Fruit fly (Drosophila melanogaster) whole organism, embryonic: ENCODE results near the gene mRpL30.

Experiments used
- BtbVII ChIP-seq: fragments of 200-800 bp; sonication (Bioruptor generic); optimal IDR thresholded peaks from 3 replicates; lab custom pipeline; 2017; ENCODE audit warnings: missing biosample characterization, mild to moderate bottlenecking, missing genetic modification characterization
- CG10321 ChIP-seq: fragments of 200-800 bp; sonication (Bioruptor generic); IDR thresholded peaks from 2 replicates; pipeline ENCODE4 v1.3.6; 2022; ENCODE audit warnings: missing biosample characterization, missing genetic modification characterization
- CG11723 ChIP-seq: fragments of 200-800 bp; sonication (Bioruptor generic); optimal IDR thresholded peaks from 2 replicates; lab custom pipeline; 2017; ENCODE audit warnings: missing biosample characterization, mild to moderate bottlenecking, missing genetic modification characterization
- CG12155 ChIP-seq: fragments of 200-800 bp; sonication (Bioruptor generic); optimal IDR thresholded peaks from 3 replicates; lab custom pipeline; 2016; ENCODE audit warnings: missing biosample characterization, missing genetic modification characterization
- CG12236 ChIP-seq: fragments of 200-800 bp; sonication (Bioruptor generic); optimal IDR thresholded peaks from 2 replicates; lab custom pipeline; 2016; ENCODE audit warnings: missing biosample characterization, missing genetic modification characterization
- CG1529 ChIP-seq: fragments of 200-800 bp; sonication (Bioruptor generic); optimal IDR thresholded peaks from 3 replicates; lab custom pipeline; 2018; ENCODE audit warnings: missing biosample characterization, missing genetic modification characterization
- CG18599 ChIP-seq: fragments of 200-800 bp; sonication (Bioruptor generic); optimal IDR thresholded peaks from 3 replicates; lab custom pipeline; 2017; ENCODE audit warnings: missing biosample characterization, missing genetic modification characterization, mild to moderate bottlenecking, moderate library complexity, missing genetic modification reagents
- CG2712 ChIP-seq: fragments of 200-800 bp; optimal IDR thresholded peaks from 3 replicates; lab custom pipeline; 2019; ENCODE audit warnings: missing biosample characterization, mild to moderate bottlenecking, missing genetic modification characterization, moderate library complexity
- CG33557 ChIP-seq: fragments of 200-800 bp; sonication (Bioruptor generic); optimal IDR thresholded peaks from 2 replicates; lab custom pipeline; 2019; ENCODE audit warnings: missing biosample characterization, mild to moderate bottlenecking, missing genetic modification characterization, moderate library complexity
- CG3847 ChIP-seq: fragments of 200-800 bp; sonication (Bioruptor generic); IDR thresholded peaks from 2 replicates; pipeline ENCODE4 v1.3.6; 2022; ENCODE audit warnings: missing biosample characterization, missing genetic modification characterization
- CG5180 ChIP-seq: fragments of 200-800 bp; sonication (Bioruptor generic); optimal IDR thresholded peaks from 3 replicates; lab custom pipeline; 2017; ENCODE audit warnings: missing biosample characterization, missing genetic modification characterization, mild to moderate bottlenecking, moderate library complexity, missing genetic modification reagents
- CG7987 ChIP-seq: fragments of 200-800 bp; sonication (Bioruptor generic); optimal IDR thresholded peaks from 2 replicates; lab custom pipeline; 2018; ENCODE audit warnings: missing biosample characterization, mild to moderate bottlenecking, missing genetic modification characterization, moderate library complexity
- CG8290 ChIP-seq, 3 experiments: fragments of 200-800 bp; sonication (Bioruptor generic); optimal IDR thresholded peaks; 2 replicates each; lab custom pipeline; 2016 to 2019; ENCODE audit warnings: missing biosample characterization in 3 of 3, missing genetic modification characterization in 3 of 3, mild to moderate bottlenecking in 2 of 3, moderate library complexity in 1 of 3
- CG8944 ChIP-seq: fragments of 200-800 bp; sonication (Bioruptor generic); optimal IDR thresholded peaks from 3 replicates; lab custom pipeline; 2016; ENCODE audit warnings: missing biosample characterization, missing genetic modification characterization
- CG9727 ChIP-seq: fragments of 200-800 bp; sonication (Bioruptor generic); optimal IDR thresholded peaks from 3 replicates; lab custom pipeline; 2017; ENCODE audit warnings: missing biosample characterization, mild to moderate bottlenecking, missing genetic modification characterization
- D19A ChIP-seq: fragments of 200-800 bp; optimal IDR thresholded peaks from 3 replicates; lab custom pipeline; 2019; ENCODE audit warnings: missing biosample characterization, mild to moderate bottlenecking, missing genetic modification characterization, moderate library complexity
- Dip3 ChIP-seq: fragments of 200-800 bp; sonication (Bioruptor generic); optimal IDR thresholded peaks from 3 replicates; lab custom pipeline; 2016; ENCODE audit warnings: missing biosample characterization, missing genetic modification characterization
- Fer1 ChIP-seq: fragments of 200-800 bp; sonication (Bioruptor generic); optimal IDR thresholded peaks from 2 replicates; lab custom pipeline; 2017; ENCODE audit warnings: missing biosample characterization, mild to moderate bottlenecking, missing genetic modification characterization
- Hr3 ChIP-seq: fragments of 200-800 bp; sonication (Bioruptor generic); optimal IDR thresholded peaks from 3 replicates; lab custom pipeline; 2016; ENCODE audit warnings: missing biosample characterization, missing genetic modification characterization
- Myb ChIP-seq: fragments of 200-800 bp; sonication (Bioruptor generic); optimal IDR thresholded peaks from 2 replicates; lab custom pipeline; 2016; ENCODE audit warnings: missing biosample characterization, missing genetic modification characterization
- Rfx ChIP-seq: fragments of 200-800 bp; sonication (Bioruptor generic); IDR thresholded peaks from 2 replicates; pipeline ENCODE4 v1.3.6; 2022; ENCODE audit warnings: missing biosample characterization, missing genetic modification characterization
- ac ChIP-seq: fragments of 200-800 bp; sonication (Bioruptor generic); optimal IDR thresholded peaks from 3 replicates; lab custom pipeline; 2017; ENCODE audit warnings: missing biosample characterization, mild to moderate bottlenecking, missing genetic modification characterization
- ara ChIP-seq: fragments of 200-800 bp; sonication (Bioruptor generic); IDR thresholded peaks from 2 replicates; pipeline ENCODE4 v1.3.6; 2022; ENCODE audit warnings: missing biosample characterization, missing genetic modification characterization
- az2 ChIP-seq: fragments of 200-800 bp; sonication (Bioruptor generic); optimal IDR thresholded peaks from 3 replicates; lab custom pipeline; 2016; ENCODE audit warnings: missing biosample characterization, missing genetic modification characterization
- bbx ChIP-seq: fragments of 200-800 bp; sonication (Bioruptor generic); IDR thresholded peaks from 2 replicates; pipeline ENCODE4 v1.3.6; 2022; ENCODE audit warnings: missing biosample characterization, missing genetic modification characterization; ENCODE audit not compliant: partially characterized antibody
- bowl ChIP-seq: fragments of 200-800 bp; sonication (Bioruptor generic); IDR thresholded peaks from 2 replicates; pipeline ENCODE4 v1.3.6; 2022; ENCODE audit warnings: missing biosample characterization, missing genetic modification characterization
- chinmo ChIP-seq: fragments of 200-800 bp; sonication (Bioruptor generic); IDR thresholded peaks from 4 replicates; pipeline ENCODE4 v1.3.6; 2022; ENCODE audit warnings: missing biosample characterization, missing genetic modification characterization; ENCODE audit not compliant: partially characterized antibody
- chn ChIP-seq: fragments of 200-800 bp; sonication (Bioruptor generic); optimal IDR thresholded peaks from 2 replicates; lab custom pipeline; 2016; ENCODE audit warnings: missing biosample characterization, missing genetic modification characterization
- corto ChIP-seq: fragments of 200-800 bp; sonication (Bioruptor generic); optimal IDR thresholded peaks from 2 replicates; lab custom pipeline; 2016; ENCODE audit warnings: missing biosample characterization, mild to moderate bottlenecking, missing genetic modification characterization, moderate library complexity
- crol ChIP-seq: fragments of 200-800 bp; sonication (Bioruptor generic); IDR thresholded peaks from 2 replicates; pipeline ENCODE4 v1.3.6; 2022; ENCODE audit warnings: missing biosample characterization, missing genetic modification characterization
- cwo ChIP-seq: fragments of 200-800 bp; sonication (Bioruptor generic); optimal IDR thresholded peaks from 3 replicates; lab custom pipeline; 2017; ENCODE audit warnings: missing biosample characterization, missing genetic modification characterization, mild to moderate bottlenecking, moderate library complexity, missing genetic modification reagents
- dysf ChIP-seq: fragments of 200-800 bp; sonication (Bioruptor generic); IDR thresholded peaks from 3 replicates; pipeline ENCODE4 v1.3.6; 2022; ENCODE audit warnings: missing biosample characterization, missing genetic modification characterization
- ems ChIP-seq: fragments of 200-800 bp; sonication (Bioruptor generic); optimal IDR thresholded peaks from 3 replicates; lab custom pipeline; 2016; ENCODE audit warnings: missing biosample characterization, missing genetic modification characterization
- esg ChIP-seq: fragments of 200-800 bp; sonication (Bioruptor generic); conservative IDR thresholded peaks from 2 replicates; pipeline ENCODE4 v1.3.6; 2022; ENCODE audit warnings: missing biosample characterization, missing genetic modification characterization
- eyg ChIP-seq: fragments of 200-800 bp; sonication (Bioruptor generic); optimal IDR thresholded peaks from 3 replicates; lab custom pipeline; 2016; ENCODE audit warnings: missing biosample characterization, missing genetic modification characterization
- fd102C ChIP-seq: fragments of 200-800 bp; sonication (Bioruptor generic); optimal IDR thresholded peaks from 2 replicates; lab custom pipeline; 2018; ENCODE audit warnings: missing biosample characterization, mild to moderate bottlenecking, missing genetic modification characterization, moderate library complexity
- ind ChIP-seq: fragments of 200-800 bp; sonication (Bioruptor generic); optimal IDR thresholded peaks from 3 replicates; lab custom pipeline; 2016; ENCODE audit warnings: missing biosample characterization, missing genetic modification characterization
- insv ChIP-seq, 2 experiments: fragments of 200-800 bp; sonication (Bioruptor generic); optimal IDR thresholded peaks; 3 replicates each; lab custom pipeline; 2016 to 2018; ENCODE audit warnings: missing biosample characterization in 2 of 2, missing genetic modification characterization in 2 of 2
- inv ChIP-seq: fragments of 200-800 bp; sonication (Bioruptor generic); IDR thresholded peaks from 2 replicates; pipeline ENCODE4 v1.3.6; 2022; ENCODE audit warnings: missing biosample characterization, missing genetic modification characterization; ENCODE audit not compliant: partially characterized antibody
- kah ChIP-seq: fragments of 200-800 bp; sonication (Bioruptor generic); optimal IDR thresholded peaks from 2 replicates; lab custom pipeline; 2018; ENCODE audit warnings: missing biosample characterization, mild to moderate bottlenecking, missing genetic modification characterization
- lola ChIP-seq, 3 experiments: fragments of >200 bp in 2 of 3; fragments of 200-800 bp in 1 of 3; sonication (Bioruptor generic) in 1 of 3; optimal IDR thresholded peaks; 2 replicates each; lab custom pipeline; 2017 to 2019; ENCODE audit warnings: missing biosample characterization in 3 of 3, missing genetic modification characterization in 3 of 3, mild to moderate bottlenecking in 1 of 3, moderate library complexity in 1 of 3
- mam ChIP-seq: fragments of 200-800 bp; sonication (Bioruptor generic); optimal IDR thresholded peaks from 3 replicates; lab custom pipeline; 2016; ENCODE audit warnings: missing biosample characterization, missing genetic modification characterization
- nerfin-1 ChIP-seq: fragments of 200-800 bp; sonication (Bioruptor generic); optimal IDR thresholded peaks from 3 replicates; lab custom pipeline; 2019; ENCODE audit warnings: missing biosample characterization, mild to moderate bottlenecking, missing genetic modification characterization, moderate library complexity
- peb ChIP-seq: fragments of 200-800 bp; sonication (Bioruptor generic); IDR thresholded peaks from 2 replicates; pipeline ENCODE4 v1.3.6; 2022; ENCODE audit warnings: missing biosample characterization, missing genetic modification characterization
- sima ChIP-seq: fragments of 200-800 bp; sonication (Bioruptor generic); optimal IDR thresholded peaks from 2 replicates; lab custom pipeline; 2016; ENCODE audit warnings: missing biosample characterization, missing genetic modification characterization
- slou ChIP-seq: fragments of 200-800 bp; sonication (Bioruptor generic); optimal IDR thresholded peaks from 3 replicates; lab custom pipeline; 2016; ENCODE audit warnings: missing biosample characterization, missing genetic modification characterization
- slp2 ChIP-seq: fragments of 200-800 bp; sonication (Bioruptor generic); optimal IDR thresholded peaks from 2 replicates; lab custom pipeline; 2016; ENCODE audit warnings: missing biosample characterization, missing genetic modification characterization
- tin ChIP-seq: fragments of 200-800 bp; sonication (Bioruptor generic); optimal IDR thresholded peaks from 3 replicates; lab custom pipeline; 2016; ENCODE audit warnings: missing biosample characterization, missing genetic modification characterization
- ttk ChIP-seq: fragments of 200-800 bp; sonication (Bioruptor generic); IDR thresholded peaks from 2 replicates; pipeline ENCODE4 v2.1.2; 2022; ENCODE audit warnings: missing biosample characterization, missing genetic modification characterization
- z ChIP-seq: fragments of 200-800 bp; sonication (Bioruptor generic); IDR thresholded peaks from 3 replicates; pipeline ENCODE4 v1.3.6; 2022; ENCODE audit warnings: missing biosample characterization, missing genetic modification characterization

mRpL30 gene

dm6 chrX:4679813-4680381, 32.2 kb downstream of the mRpL30 start (continued):
- peak; percentile 24 for TF ChIP-seq cwo
- peak; percentile 15 for TF ChIP-seq CG8944
- peak; percentile 13 for TF ChIP-seq D19A (tag; lab: Kevin White, UChicago)
- TF ChIP-seq peb, result peak; percentile 14; the same call in 1 of the 2 replicates
- peak; percentile 12; the same call in 1 of the 2 replicates for TF ChIP-seq esg (GFP tag; lab: Robert Waterston, UW)
- peak; percentile 64 for TF ChIP-seq Dip3 (GFP tag; lab: Kevin White, UChicago)
- TF ChIP-seq corto (GFP tag; lab: Kevin White, UChicago), result no peak
- no peak for TF ChIP-seq bbx (GFP tag; lab: Robert Waterston, UW)
- peak; percentile 57 for TF ChIP-seq Fer1 (GFP tag; lab: Kevin White, UChicago)
- TF ChIP-seq CG8290 (GFP tag; optimal IDR thresholded peaks at IDR 0.05; lab: Kevin White, UChicago), result peak; percentile 23
- no peak for TF ChIP-seq CG8290 (tag; optimal IDR thresholded peaks at IDR 0.05; lab: Kevin White, UChicago)
- TF ChIP-seq eyg, result no peak
- peak; percentile 13 for TF ChIP-seq kah (GFP tag; lab: Kevin White, UChicago)
- peak; percentile 55 for TF ChIP-seq mam (GFP tag; lab: Kevin White, UChicago)
- no peak for TF ChIP-seq sima (GFP tag; lab: Kevin White, UChicago)
- TF ChIP-seq tin (GFP tag; lab: Kevin White, UChicago), result peak; percentile 1
- no peak for TF ChIP-seq chinmo (GFP tag; lab: Robert Waterston, UW)
- TF ChIP-seq Rfx (GFP tag; lab: Robert Waterston, UW), result peak; percentile 63
- TF ChIP-seq CG18599 (GFP tag; lab: Kevin White, UChicago), result peak; percentile 53
- TF ChIP-seq lola (GFP tag; optimal IDR thresholded peaks at IDR 0.05; lab: Kevin White, UChicago), result peak in 1 of 3 experiments; percentile 48
- TF ChIP-seq CG12155 (GFP tag; lab: Kevin White, UChicago), result peak; percentile 32
- peak; percentile 35 for TF ChIP-seq BtbVII (GFP tag; lab: Kevin White, UChicago)
- no peak for TF ChIP-seq insv (GFP tag; optimal IDR thresholded peaks at IDR 0.05; lab: Kevin White, UChicago)
- peak; percentile 29 for TF ChIP-seq CG12236 (GFP tag; lab: Kevin White, UChicago)
- no peak for TF ChIP-seq CG7987
- peak; percentile 73 for TF ChIP-seq Myb
- TF ChIP-seq ems (GFP tag; lab: Kevin White, UChicago), result peak; percentile 48
- peak; percentile 10 for TF ChIP-seq CG5180 (GFP tag; lab: Kevin White, UChicago)
- peak; percentile 40 for TF ChIP-seq az2
- peak; percentile 23 for TF ChIP-seq slp2 (GFP tag; lab: Kevin White, UChicago)
- TF ChIP-seq nerfin-1, result peak; percentile 33
- peak; percentile 52 for TF ChIP-seq CG9727 (GFP tag; lab: Kevin White, UChicago)
- TF ChIP-seq CG10321 (GFP tag; lab: Robert Waterston, UW), result no peak
- TF ChIP-seq CG33557 (GFP tag; lab: Kevin White, UChicago), result no peak
- peak; percentile 7 for TF ChIP-seq CG11723
- no peak for TF ChIP-seq inv
- peak; percentile 50 for TF ChIP-seq ind (GFP tag; lab: Kevin White, UChicago)
- TF ChIP-seq ara (GFP tag; lab: Robert Waterston, UW), result peak; percentile 58
- TF ChIP-seq CG3847 (GFP tag; lab: Robert Waterston, UW), result peak; percentile 34
- TF ChIP-seq bowl, result peak; percentile 38; the same call in 1 of the 2 replicates
- peak; percentile 46 for TF ChIP-seq Hr3 (GFP tag; lab: Kevin White, UChicago)
- TF ChIP-seq crol (GFP tag; lab: Robert Waterston, UW), result no peak
- no peak for TF ChIP-seq z (GFP tag; lab: Robert Waterston, UW)
- no peak for TF ChIP-seq ttk
- 0 out of 3 replicates have a peak, but pooled peaks have one; percentile 22 for TF ChIP-seq dysf (GFP tag; lab: Robert Waterston, UW)
- peak; percentile 56 for TF ChIP-seq slou (GFP tag; lab: Kevin White, UChicago)
- TF ChIP-seq ac, result no peak
- TF ChIP-seq CG1529, result no peak
- peak; percentile 48 for TF ChIP-seq chn (GFP tag; lab: Kevin White, UChicago)
- peak; percentile 51 for TF ChIP-seq CG2712 (tag; lab: Kevin White, UChicago)
- TF ChIP-seq fd102C, result no peak
